Fruit fly (Drosophila melanogaster) whole organism, wandering third instar larva: ENCODE data around the gene emc.

Experiments
- Abd-B ChIP-seq: fragments of >200 bp; optimal IDR thresholded peaks from 2 replicates; lab custom pipeline; 2017; ENCODE audit warnings: missing biosample characterization, missing genetic modification characterization
- Dfd ChIP-seq: fragments of >200 bp; optimal IDR thresholded peaks from 2 replicates; lab custom pipeline; 2017; ENCODE audit warnings: missing biosample characterization, missing genetic modification characterization
- HLH106 ChIP-seq: fragments of 200-800 bp; optimal IDR thresholded peaks from 3 replicates; lab custom pipeline; 2019; ENCODE audit warnings: missing biosample characterization, mild to moderate bottlenecking, missing genetic modification characterization, moderate library complexity
- Vsx2 ChIP-seq: fragments of 200-300, 225-300 bp; sonication (Bioruptor generic); optimal IDR thresholded peaks from 2 replicates; lab custom pipeline; 2018; ENCODE audit warnings: missing biosample characterization, missing genetic modification characterization; ENCODE audit not compliant: partially characterized antibody
- dmrt93B ChIP-seq: fragments of 200-800 bp; sonication (Bioruptor generic); optimal IDR thresholded peaks from 2 replicates; lab custom pipeline; 2018; ENCODE audit warnings: missing biosample characterization, mild to moderate bottlenecking, missing genetic modification characterization
- fru ChIP-seq: fragments of 200-800 bp; sonication (Bioruptor generic); optimal IDR thresholded peaks from 3 replicates; lab custom pipeline; 2016; ENCODE audit warnings: missing biosample characterization, mild to moderate bottlenecking, missing genetic modification characterization
- pan ChIP-seq: fragments of >200 bp; optimal IDR thresholded peaks from 2 replicates; lab custom pipeline; 2017
- psq ChIP-seq: fragments of 200-800 bp; sonication (Bioruptor generic); optimal IDR thresholded peaks from 3 replicates; lab custom pipeline; 2017; ENCODE audit warnings: missing biosample characterization, mild to moderate bottlenecking, missing genetic modification characterization, moderate library complexity

dm6 chr3L:771361-771760 is 22.2 kb downstream of the emc start:
- no peak for TF ChIP-seq Vsx2 (GFP tag; lab: Kevin White, UChicago)
- TF ChIP-seq Abd-B (GFP tag; lab: Kevin White, UChicago) = no peak
- TF ChIP-seq fru (GFP tag; lab: Kevin White, UChicago) = peak; percentile 88
- TF ChIP-seq psq (GFP tag; lab: Kevin White, UChicago) = peak; percentile 61
- peak; percentile 73 for TF ChIP-seq HLH106 (tag; lab: Kevin White, UChicago)
- TF ChIP-seq pan (lab: Kevin White, UChicago) = no peak
- no peak for TF ChIP-seq Dfd
- TF ChIP-seq dmrt93B = peak; percentile 45
